Fruit fly (Drosophila melanogaster) whole organism, wandering third instar larva: Measurements from ENCODE around the gene CG34280.
A peak's percentile ranks its signal among the peaks of the same experiment; 100 is the strongest.

Experiments
- CrebA ChIP-seq: fragments of 200-800 bp; sonication (Bioruptor generic); optimal IDR thresholded peaks from 2 replicates; lab custom pipeline; 2016; ENCODE audit warnings: missing biosample characterization, mild to moderate bottlenecking, missing genetic modification characterization, borderline replicate concordance
- Dfd ChIP-seq: fragments of >200 bp; optimal IDR thresholded peaks from 2 replicates; lab custom pipeline; 2017; ENCODE audit warnings: missing biosample characterization, missing genetic modification characterization
- Dif ChIP-seq: fragments of 200-275, 200-300 bp; sonication (Bioruptor generic); optimal IDR thresholded peaks from 2 replicates; lab custom pipeline; 2018; ENCODE audit warnings: missing biosample characterization, missing genetic modification characterization; ENCODE audit not compliant: partially characterized antibody
- HLH106 ChIP-seq: fragments of 200-800 bp; optimal IDR thresholded peaks from 3 replicates; lab custom pipeline; 2019; ENCODE audit warnings: missing biosample characterization, mild to moderate bottlenecking, missing genetic modification characterization, moderate library complexity
- Hr78 ChIP-seq: fragments of >200 bp; optimal IDR thresholded peaks from 2 replicates; lab custom pipeline; 2017; ENCODE audit warnings: missing biosample characterization, missing genetic modification characterization
- Jra ChIP-seq: sonication (Bioruptor generic); optimal IDR thresholded peaks from 2 replicates; lab custom pipeline; 2016; ENCODE audit warnings: missing biosample characterization, missing genetic modification characterization
- N ChIP-seq: fragments of >200 bp; optimal IDR thresholded peaks from 2 replicates; lab custom pipeline; 2018; ENCODE audit warnings: missing biosample characterization, missing external identifiers, missing genetic modification characterization
- OdsH ChIP-seq: fragments of 200-800 bp; sonication (Bioruptor generic); optimal IDR thresholded peaks from 2 replicates; lab custom pipeline; 2016; ENCODE audit warnings: missing biosample characterization, mild to moderate bottlenecking, missing genetic modification characterization
- Rel ChIP-seq, 2 experiments: fragments of 200-800 bp; sonication (Bioruptor generic) in 1 of 2; optimal IDR thresholded peaks; 2 replicates in 1 of 2; 3 replicates in 1 of 2; lab custom pipeline; 2016 to 2019; ENCODE audit warnings: mild to moderate bottlenecking in 2 of 2, missing biosample characterization in 2 of 2, missing genetic modification characterization in 2 of 2, moderate library complexity in 1 of 2
- Vsx2 ChIP-seq: fragments of 200-300, 225-300 bp; sonication (Bioruptor generic); optimal IDR thresholded peaks from 2 replicates; lab custom pipeline; 2018; ENCODE audit warnings: missing biosample characterization, missing genetic modification characterization; ENCODE audit not compliant: partially characterized antibody
- br ChIP-seq: fragments of 200-800 bp; sonication (Bioruptor generic); optimal IDR thresholded peaks from 2 replicates; lab custom pipeline; 2016; ENCODE audit warnings: missing biosample characterization, missing genetic modification characterization
- brk ChIP-seq: fragments of 200-800 bp; sonication (Bioruptor generic); optimal IDR thresholded peaks from 2 replicates; lab custom pipeline; 2016; ENCODE audit warnings: missing biosample characterization, mild to moderate bottlenecking, missing genetic modification characterization
- dl ChIP-seq, 2 experiments: fragments of 175-275, 200-275 bp in 1 of 2; fragments of 200-275 bp in 1 of 2; sonication (Bioruptor generic); optimal IDR thresholded peaks; lab custom pipeline; 2018; ENCODE audit warnings: mild to moderate bottlenecking in 2 of 2, missing biosample characterization in 2 of 2, missing genetic modification characterization in 2 of 2, moderate library complexity in 2 of 2; ENCODE audit not compliant: partially characterized antibody in 2 of 2, insufficient read depth in 1 of 2
- dmrt93B ChIP-seq: fragments of 200-800 bp; sonication (Bioruptor generic); optimal IDR thresholded peaks from 2 replicates; lab custom pipeline; 2018; ENCODE audit warnings: missing biosample characterization, mild to moderate bottlenecking, missing genetic modification characterization
- dsf ChIP-seq: sonication (Bioruptor generic); optimal IDR thresholded peaks from 2 replicates; lab custom pipeline; 2016; ENCODE audit warnings: missing biosample characterization, missing genetic modification characterization, borderline replicate concordance
- ey ChIP-seq: fragments of 200-800 bp; sonication (Bioruptor generic); optimal IDR thresholded peaks from 2 replicates; lab custom pipeline; 2016; ENCODE audit warnings: missing biosample characterization, missing genetic modification characterization
- foxo ChIP-seq, 2 experiments: fragments of 200-800 bp; sonication (Bioruptor generic); optimal IDR thresholded peaks; 2 replicates in 1 of 2; 3 replicates in 1 of 2; lab custom pipeline; 2016 to 2017; ENCODE audit warnings: missing biosample characterization in 2 of 2, missing genetic modification characterization in 2 of 2
- fru ChIP-seq: fragments of 200-800 bp; sonication (Bioruptor generic); optimal IDR thresholded peaks from 3 replicates; lab custom pipeline; 2016; ENCODE audit warnings: missing biosample characterization, mild to moderate bottlenecking, missing genetic modification characterization
- h ChIP-seq: fragments of 200-800 bp; sonication (Bioruptor generic); optimal IDR thresholded peaks from 3 replicates; lab custom pipeline; 2016; ENCODE audit warnings: missing biosample characterization, mild to moderate bottlenecking, missing genetic modification characterization
- jim ChIP-seq: fragments of 175-275, 200-325 bp; sonication (Bioruptor generic); optimal IDR thresholded peaks from 2 replicates; lab custom pipeline; 2016; ENCODE audit warnings: missing biosample characterization, mild to moderate bottlenecking, missing genetic modification characterization
- lola ChIP-seq: fragments of >200 bp; optimal IDR thresholded peaks from 2 replicates; lab custom pipeline; 2017; ENCODE audit warnings: missing biosample characterization, missing genetic modification characterization
- pan ChIP-seq: fragments of >200 bp; optimal IDR thresholded peaks from 2 replicates; lab custom pipeline; 2017
- psq ChIP-seq: fragments of 200-800 bp; sonication (Bioruptor generic); optimal IDR thresholded peaks from 3 replicates; lab custom pipeline; 2017; ENCODE audit warnings: missing biosample characterization, mild to moderate bottlenecking, missing genetic modification characterization, moderate library complexity
- sage ChIP-seq: fragments of 200-800 bp; sonication (Bioruptor generic); optimal IDR thresholded peaks from 2 replicates; lab custom pipeline; 2016; ENCODE audit warnings: missing biosample characterization, mild to moderate bottlenecking, missing genetic modification characterization
- sv ChIP-seq: fragments of 200-800 bp; sonication (Bioruptor generic); optimal IDR thresholded peaks from 3 replicates; lab custom pipeline; 2016; ENCODE audit warnings: missing biosample characterization, missing genetic modification characterization
- usp ChIP-seq: fragments of >200 bp; optimal IDR thresholded peaks from 2 replicates; lab custom pipeline; 2017; ENCODE audit warnings: missing biosample characterization, missing genetic modification characterization
- woc ChIP-seq: sonication (Bioruptor generic); optimal IDR thresholded peaks from 2 replicates; lab custom pipeline; 2016; ENCODE audit warnings: missing biosample characterization, mild to moderate bottlenecking, missing genetic modification characterization

Gene CG34280

DNA sequence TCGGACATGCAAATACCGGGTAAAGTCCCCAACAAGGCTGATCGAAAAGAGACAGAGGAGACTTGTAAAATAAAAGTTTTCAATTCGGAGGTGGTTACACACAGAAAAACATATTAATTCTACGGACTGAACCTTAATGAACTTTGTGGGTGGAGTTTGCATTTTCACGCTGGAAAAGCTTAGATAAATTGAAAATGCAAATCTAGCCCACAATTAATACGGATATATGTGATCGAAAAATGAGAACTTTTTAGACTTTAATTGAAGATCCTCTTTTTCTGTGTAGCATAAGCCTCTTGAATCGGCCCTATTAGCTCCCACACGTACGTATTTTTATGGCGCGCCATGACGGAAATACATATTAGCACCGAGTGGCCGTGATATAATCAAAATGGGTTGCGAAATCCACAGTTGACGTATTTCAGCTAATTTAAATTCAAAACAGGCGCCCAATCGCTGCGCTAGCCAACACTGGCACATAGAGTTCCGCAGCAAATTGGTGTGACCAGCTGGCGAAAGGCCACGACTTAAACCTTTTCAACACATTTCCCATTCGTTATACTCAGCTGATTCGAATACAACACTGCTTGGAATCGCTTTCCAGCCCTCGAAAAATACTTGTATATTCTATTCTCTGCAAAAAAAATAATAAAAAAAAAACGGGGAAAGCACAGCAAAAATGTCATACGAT lies 18.0 kb downstream of the CG34280 start (continued):
- TF ChIP-seq dl (GFP tag; optimal IDR thresholded peaks at IDR 0.05; lab: Kevin White, UChicago; ENCODE audit: insufficient read depth in 1 of 2, partially characterized antibody in 2 of 2) = peak in 1 of 2 experiments; percentile 17
- TF ChIP-seq lola (GFP tag; lab: Kevin White, UChicago) = no peak

DNA sequence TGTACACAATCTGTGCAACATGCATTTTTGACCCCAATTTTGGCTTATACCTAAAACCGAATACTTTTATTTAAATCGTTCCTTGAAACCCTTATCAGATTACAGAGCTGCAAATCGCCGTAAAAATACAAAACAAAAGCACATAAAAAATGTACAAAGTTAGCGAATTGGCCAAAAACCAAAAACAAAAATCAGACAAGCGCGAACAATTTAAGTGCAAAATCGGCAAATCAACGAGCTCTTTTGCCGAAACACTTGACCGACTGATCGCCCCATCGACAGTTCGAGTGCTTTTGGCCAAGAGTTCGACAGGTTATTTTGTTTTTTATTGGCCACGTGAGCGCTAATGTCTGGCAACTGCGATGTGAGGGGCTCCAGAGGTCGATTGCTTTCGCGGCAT lies 21.6 kb downstream of the CG34280 start:
- TF ChIP-seq N (no peak), foxo (GFP tag; optimal IDR thresholded peaks at IDR 0.05; lab: Kevin White, UChicago) (no peak), brk (GFP tag; lab: Kevin White, UChicago) (no peak), dsf (GFP tag; lab: Kevin White, UChicago) (no peak), sage (GFP tag; lab: Kevin White, UChicago) (no peak), ey (no peak), dmrt93B (GFP tag; lab: Kevin White, UChicago) (no peak), Dfd (GFP tag; lab: Kevin White, UChicago) (no peak), CrebA (no peak), OdsH (GFP tag; lab: Kevin White, UChicago) (no peak)

DNA sequence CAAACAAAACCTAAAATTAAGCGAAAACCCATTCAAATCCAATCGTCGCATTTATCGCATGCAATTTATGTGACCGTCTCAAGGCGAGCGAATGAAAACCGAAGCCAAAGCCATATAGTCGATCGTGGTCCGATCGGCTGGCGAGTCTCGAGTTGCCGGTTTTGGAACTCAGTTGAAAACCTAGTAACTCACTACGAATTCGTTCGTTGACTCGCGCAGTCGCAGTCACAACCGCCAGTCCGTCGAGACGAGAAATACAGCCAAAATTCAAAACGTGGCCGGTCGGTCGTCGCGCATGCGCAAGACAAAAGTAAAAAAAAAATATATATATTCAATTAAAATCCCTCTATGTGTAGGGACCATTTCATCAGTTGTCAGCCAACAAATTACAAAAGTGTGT lies 23.8 kb downstream of the CG34280 start, which contains the start of gene lute:
lute (plus strand) TSS at position 203 of the 400 bp plus-strand sequence.
- TF ChIP-seq fru (GFP tag; lab: Kevin White, UChicago) (peak; percentile 21), CrebA (peak; percentile 21), Vsx2 (GFP tag; lab: Kevin White, UChicago) (peak; percentile 25), woc (no peak), Dif (no peak)
- TF ChIP-seq, all 38 proteins: peak for 3

DNA sequence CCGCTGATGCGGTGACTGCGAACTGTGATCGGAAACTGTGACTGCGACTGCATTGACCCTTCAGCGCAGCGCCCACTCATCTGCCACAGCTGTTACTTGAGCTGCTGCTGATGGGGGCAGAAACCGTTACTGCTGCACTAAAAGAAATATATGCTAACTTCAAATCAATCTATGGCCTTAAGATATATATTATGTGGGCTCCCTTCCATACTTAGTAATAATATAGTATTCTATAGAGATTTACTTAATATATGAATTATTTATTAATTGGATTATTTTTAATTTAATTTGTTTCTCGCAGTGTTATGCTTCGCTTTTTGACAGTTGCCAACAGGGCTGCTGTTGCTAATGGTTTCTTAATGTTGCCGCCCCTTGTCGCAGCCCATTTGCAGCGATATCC lies 24.5 kb downstream of the CG34280 start:
- TF ChIP-seq CrebA (no peak), foxo (GFP tag; optimal IDR thresholded peaks at IDR 0.05; lab: Kevin White, UChicago) (peak in 1 of 2 experiments; percentile 47), fru (GFP tag; lab: Kevin White, UChicago) (peak; percentile 8), h (no peak), pan (lab: Kevin White, UChicago) (no peak), brk (GFP tag; lab: Kevin White, UChicago) (no peak), HLH106 (tag; lab: Kevin White, UChicago) (peak; percentile 36), dmrt93B (GFP tag; lab: Kevin White, UChicago) (no peak), br (GFP tag; lab: Kevin White, UChicago) (no peak)

DNA sequence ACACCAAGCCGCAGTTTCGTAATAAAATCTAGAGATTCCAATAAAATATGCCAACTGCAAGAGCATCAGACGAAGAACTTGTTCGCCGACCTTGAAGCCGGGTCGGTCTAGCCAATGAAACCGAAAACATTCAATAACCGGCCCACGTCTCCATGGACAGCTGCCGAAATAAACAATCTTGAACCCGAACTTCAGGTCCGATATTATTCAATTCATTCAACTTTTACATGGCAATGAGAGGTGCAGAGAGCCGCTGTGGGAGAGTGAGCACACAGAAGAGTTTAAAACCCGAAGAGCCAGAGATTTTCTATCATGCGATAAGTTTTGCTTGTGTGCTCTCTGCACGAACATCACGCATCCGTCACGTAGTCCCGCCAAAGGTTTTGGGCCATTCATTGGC lies 26.0 kb downstream of the CG34280 start:
- no peak for TF ChIP-seq br (GFP tag; lab: Kevin White, UChicago)
- TF ChIP-seq Dif = peak; percentile 18
- TF ChIP-seq dl (GFP tag; optimal IDR thresholded peaks at IDR 0.05; lab: Kevin White, UChicago; ENCODE audit: insufficient read depth in 1 of 2, partially characterized antibody in 2 of 2) = peak in 1 of 2 experiments; percentile 39

DNA sequence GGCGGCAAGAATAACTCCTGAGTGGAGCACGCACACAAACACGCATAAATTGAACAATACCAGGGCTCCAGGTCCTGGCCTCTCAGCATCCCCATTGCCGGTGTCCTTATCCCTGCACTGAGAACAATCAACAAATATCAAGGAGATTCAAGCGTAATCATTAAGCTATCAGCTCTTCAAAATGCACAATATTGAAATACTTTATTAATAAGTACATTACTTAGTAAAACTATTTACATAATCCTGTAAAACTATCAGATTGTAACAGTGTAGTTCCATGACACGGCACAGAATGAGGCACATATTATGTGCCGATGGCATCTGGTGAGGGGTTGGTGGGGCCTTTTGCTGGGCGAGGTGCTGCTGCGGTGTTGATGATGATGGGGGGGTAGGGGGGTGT lies 32.4 kb downstream of the CG34280 start:
- TF ChIP-seq Vsx2 (GFP tag; lab: Kevin White, UChicago) = no peak
- no peak for TF ChIP-seq Rel (GFP tag; optimal IDR thresholded peaks at IDR 0.05; lab: Kevin White, UChicago)
- TF ChIP-seq Rel (tag; optimal IDR thresholded peaks at IDR 0.05; lab: Kevin White, UChicago) = no peak

DNA sequence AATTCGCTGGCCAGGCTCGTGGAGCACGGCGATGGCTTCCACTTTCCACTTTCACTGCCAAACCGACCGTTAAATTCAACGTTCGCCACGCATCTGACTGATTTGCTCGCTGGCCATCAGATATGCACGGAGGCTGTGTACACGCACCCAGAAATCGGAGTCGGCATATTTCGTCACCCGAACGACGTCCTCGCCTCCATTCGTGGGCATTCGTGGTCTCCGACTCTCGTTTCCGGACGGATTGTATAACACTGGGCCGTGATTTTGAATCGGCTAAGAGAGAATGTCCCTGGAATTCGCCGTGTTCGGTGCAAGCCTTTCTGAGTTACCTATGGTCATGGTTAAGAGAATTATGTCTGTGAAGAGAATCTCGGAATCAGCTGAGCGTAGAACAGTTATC lies 37.5 kb downstream of the CG34280 start, which contains the start of gene beat-IIa:
beat-IIa (minus strand) TSS at position 97 of the 400 bp plus-strand sequence.
- TF ChIP-seq usp (GFP tag; lab: Kevin White, UChicago) = no peak
- TF ChIP-seq N = no peak
- no peak for TF ChIP-seq CrebA
- no peak for TF ChIP-seq jim (GFP tag; lab: Kevin White, UChicago)

DNA sequence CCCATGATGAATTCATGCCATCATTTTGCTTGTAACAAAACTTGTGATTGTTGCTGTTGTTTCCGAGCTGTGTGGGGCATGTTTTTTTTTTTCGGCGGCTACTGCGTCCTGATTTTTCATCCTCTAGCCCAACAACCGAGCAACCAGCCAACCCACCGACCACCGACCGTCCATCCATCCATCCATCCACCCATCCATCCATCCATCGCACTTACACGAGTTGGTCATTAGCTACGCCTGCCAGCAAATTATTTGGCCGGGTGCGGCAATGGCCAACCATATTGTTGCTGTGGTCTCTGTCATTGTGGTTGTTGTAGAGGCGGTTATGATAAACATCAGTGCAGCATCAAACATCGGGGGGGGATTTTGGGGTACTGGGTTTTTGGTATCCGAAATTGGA lies 44.1 kb downstream of the CG34280 start:
- TF ChIP-seq Dif = no peak
- no peak for TF ChIP-seq ey
- no peak for TF ChIP-seq Hr78
- no peak for TF ChIP-seq dmrt93B (GFP tag; lab: Kevin White, UChicago)
- no peak for TF ChIP-seq woc
- no peak for TF ChIP-seq psq (GFP tag; lab: Kevin White, UChicago)
- TF ChIP-seq N = no peak
- no peak for TF ChIP-seq sv (GFP tag; lab: Kevin White, UChicago)
- TF ChIP-seq pan (lab: Kevin White, UChicago) = no peak
- no peak for TF ChIP-seq sage (GFP tag; lab: Kevin White, UChicago)
- TF ChIP-seq Jra (GFP tag; lab: Kevin White, UChicago) = no peak
